Worm (Caenorhabditis elegans) whole organism, early embryonic: ENCODE measurements around the gene mlcd-1.

Experiments used
- hnd-1 ChIP-seq: sonication (generic microtip); optimal IDR thresholded peaks from 2 replicates; lab custom pipeline; 2016; ENCODE audit warnings: missing genetic modification characterization, missing compliant biosample characterization
- tbx-11 ChIP-seq: fragments of 200-800 bp; sonication (Bioruptor generic); IDR thresholded peaks from 2 replicates; pipeline ENCODE4 v1.3.6; 2022; ENCODE audit warnings: missing genetic modification characterization, missing compliant biosample characterization

DNA sequence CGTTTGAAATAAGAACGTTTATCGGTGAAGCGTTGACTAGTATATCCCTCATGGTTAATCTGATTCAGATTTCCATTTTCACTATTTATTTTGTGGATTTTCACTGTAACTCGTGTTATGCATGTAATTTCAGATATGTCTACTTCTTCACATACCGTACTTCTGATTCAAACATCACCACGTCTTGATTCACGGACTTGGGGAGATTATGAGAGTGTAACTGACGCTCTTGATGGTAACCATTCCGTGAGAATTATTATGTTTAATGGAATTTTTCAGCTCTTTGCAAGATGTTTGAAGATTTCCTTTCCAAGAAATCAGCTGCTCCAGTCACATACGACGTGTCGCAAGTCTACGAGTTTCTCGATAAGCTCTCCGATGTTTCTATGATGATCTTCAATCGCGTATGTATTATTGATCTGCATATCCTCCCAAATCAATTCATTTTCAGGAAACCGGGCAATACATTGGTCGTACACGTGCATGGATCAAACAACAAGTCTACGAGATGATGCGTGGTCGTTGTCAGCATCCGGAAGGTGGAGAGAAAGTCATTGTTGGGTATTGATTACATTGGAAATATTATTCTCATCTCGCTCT, 25.3 kb upstream of the mlcd-1 start, which contains the start of gene erh-2:
- TF ChIP-seq tbx-11 (GFP tag; lab: Robert Waterston, UW) (no peak), hnd-1 (no peak)
